Worm (Caenorhabditis elegans) whole organism, mixed stage, embryonic: ENCODE results near the gene ddi-1.

Experiments used
- elt-1 ChIP-seq: sonication (generic microtip); optimal IDR thresholded peaks from 2 replicates; lab custom pipeline; 2017; ENCODE audit warnings: missing genetic modification characterization, mild to moderate bottlenecking, missing compliant biosample characterization, antibody characterized with exemption, moderate library complexity, borderline replicate concordance; ENCODE audit not compliant: insufficient read depth
- hlh-1 ChIP-seq: fragments of 150-350 bp; optimal IDR thresholded peaks from 2 replicates; lab custom pipeline; 2014; ENCODE audit warnings: missing biosample characterization, missing genetic modification reagents, missing genetic modification characterization
- lin-13 ChIP-seq: fragments of 150-350 bp; optimal IDR thresholded peaks from 2 replicates; lab custom pipeline; 2014; ENCODE audit warnings: missing biosample characterization, missing genetic modification characterization
- lsy-2 ChIP-seq: fragments of 150-350 bp; optimal IDR thresholded peaks from 2 replicates; lab custom pipeline; 2014; ENCODE audit warnings: missing biosample characterization, missing genetic modification characterization
- nhr-12 ChIP-seq: fragments of 150-350 bp; optimal IDR thresholded peaks from 2 replicates; lab custom pipeline; 2014; ENCODE audit warnings: missing biosample characterization, missing genetic modification characterization

- TF ChIP-seq nhr-12 = no peak
- no peak for TF ChIP-seq lin-13 (tag; lab: Kevin White, UChicago)
- TF ChIP-seq elt-1 (tag; lab: Kevin White, UChicago) = no peak
- TF ChIP-seq lsy-2 (tag; lab: Kevin White, UChicago) = no peak
- TF ChIP-seq hlh-1 (tag; lab: Kevin White, UChicago) = no peak
Observed at ce11 chrIV:6541435-6541834, 18.8 kb downstream of the ddi-1 start, which contains the start of gene C01G5.25.
